Fruit fly (Drosophila melanogaster) whole organism, adult: Measurements from ENCODE around the gene CG12071.

Source experiments
- Hr96 ChIP-seq: fragments of 200-800 bp; sonication (Bioruptor generic); optimal IDR thresholded peaks from 2 replicates; lab custom pipeline; 2016; ENCODE audit warnings: missing biosample characterization, missing genetic modification characterization
- cic ChIP-seq: fragments of 200-800 bp; sonication (Bioruptor generic); optimal IDR thresholded peaks from 2 replicates; lab custom pipeline; 2017; ENCODE audit warnings: missing biosample characterization, mild to moderate bottlenecking, missing genetic modification characterization, moderate library complexity
- cnc ChIP-seq, 2 experiments: fragments of >200 bp; optimal IDR thresholded peaks; 2 replicates each; lab custom pipeline; 2017
- pad ChIP-seq: fragments of 200-800 bp; sonication (Bioruptor generic); optimal IDR thresholded peaks from 3 replicates; lab custom pipeline; 2017; ENCODE audit warnings: missing biosample characterization, missing genetic modification characterization, mild to moderate bottlenecking, moderate library complexity, missing genetic modification reagents

- peak; percentile 68 for TF ChIP-seq Hr96 (GFP tag; lab: Kevin White, UChicago)
- peak; percentile 95 for TF ChIP-seq cic (GFP tag; lab: Kevin White, UChicago)
- peak; percentile 53 for TF ChIP-seq pad (GFP tag; lab: Kevin White, UChicago)
- TF ChIP-seq cnc (optimal IDR thresholded peaks at IDR 0.05; lab: Kevin White, UChicago): no peak
These were observed 7.1 kb upstream of the CG12071 start for dm6 chr3R:30887711-30888549.
